Fruit fly (Drosophila melanogaster) whole organism, wandering third instar larva: ENCODE data around the gene VhaSFD.
A peak's percentile ranks its signal among the peaks of the same experiment; 100 is the strongest.

Source experiments
- Abd-B ChIP-seq: fragments of >200 bp; optimal IDR thresholded peaks from 2 replicates; lab custom pipeline; 2017; ENCODE audit warnings: missing biosample characterization, missing genetic modification characterization
- CG32264 ChIP-seq: fragments of 200-800 bp; sonication (Bioruptor generic); optimal IDR thresholded peaks from 2 replicates; lab custom pipeline; 2016; ENCODE audit warnings: missing biosample characterization, missing genetic modification characterization
- CG9705 ChIP-seq: fragments of 200-800 bp; sonication (Bioruptor generic); optimal IDR thresholded peaks from 2 replicates; lab custom pipeline; 2018; ENCODE audit warnings: missing biosample characterization, mild to moderate bottlenecking, missing genetic modification characterization
- CrebA ChIP-seq: fragments of 200-800 bp; sonication (Bioruptor generic); optimal IDR thresholded peaks from 2 replicates; lab custom pipeline; 2016; ENCODE audit warnings: missing biosample characterization, mild to moderate bottlenecking, missing genetic modification characterization, borderline replicate concordance
- Dfd ChIP-seq: fragments of >200 bp; optimal IDR thresholded peaks from 2 replicates; lab custom pipeline; 2017; ENCODE audit warnings: missing biosample characterization, missing genetic modification characterization
- Dif ChIP-seq: fragments of 200-275, 200-300 bp; sonication (Bioruptor generic); optimal IDR thresholded peaks from 2 replicates; lab custom pipeline; 2018; ENCODE audit warnings: missing biosample characterization, missing genetic modification characterization; ENCODE audit not compliant: partially characterized antibody
- GATAd ChIP-seq: sonication (Bioruptor generic); optimal IDR thresholded peaks from 2 replicates; lab custom pipeline; 2016; ENCODE audit warnings: missing biosample characterization, missing genetic modification characterization
- HLH106 ChIP-seq: fragments of 200-800 bp; optimal IDR thresholded peaks from 3 replicates; lab custom pipeline; 2019; ENCODE audit warnings: missing biosample characterization, mild to moderate bottlenecking, missing genetic modification characterization, moderate library complexity
- Hnf4 ChIP-seq: fragments of 200-800 bp; sonication (Bioruptor generic); optimal IDR thresholded peaks from 2 replicates; lab custom pipeline; 2016; ENCODE audit warnings: missing biosample characterization, mild to moderate bottlenecking, missing genetic modification characterization
- Hr83 ChIP-seq: fragments of 200-300 bp; sonication (Bioruptor generic); optimal IDR thresholded peaks from 2 replicates; lab custom pipeline; 2016; ENCODE audit warnings: missing biosample characterization, mild to moderate bottlenecking, missing genetic modification characterization, moderate library complexity; ENCODE audit not compliant: poor library complexity, severe bottlenecking
- Jra ChIP-seq: sonication (Bioruptor generic); optimal IDR thresholded peaks from 2 replicates; lab custom pipeline; 2016; ENCODE audit warnings: missing biosample characterization, missing genetic modification characterization
- Mio ChIP-seq: sonication (Bioruptor generic); optimal IDR thresholded peaks from 2 replicates; lab custom pipeline; 2016; ENCODE audit warnings: missing biosample characterization, missing genetic modification characterization
- N ChIP-seq: fragments of >200 bp; optimal IDR thresholded peaks from 2 replicates; lab custom pipeline; 2018; ENCODE audit warnings: missing biosample characterization, missing external identifiers, missing genetic modification characterization
- OdsH ChIP-seq: fragments of 200-800 bp; sonication (Bioruptor generic); optimal IDR thresholded peaks from 2 replicates; lab custom pipeline; 2016; ENCODE audit warnings: missing biosample characterization, mild to moderate bottlenecking, missing genetic modification characterization
- Rel ChIP-seq, 2 experiments: fragments of 200-800 bp; sonication (Bioruptor generic) in 1 of 2; optimal IDR thresholded peaks; 2 replicates in 1 of 2; 3 replicates in 1 of 2; lab custom pipeline; 2016 to 2019; ENCODE audit warnings: mild to moderate bottlenecking in 2 of 2, missing biosample characterization in 2 of 2, missing genetic modification characterization in 2 of 2, moderate library complexity in 1 of 2
- Sp1 ChIP-seq: fragments of 200-800 bp; sonication (Bioruptor generic); optimal IDR thresholded peaks from 3 replicates; lab custom pipeline; 2019; ENCODE audit warnings: missing biosample characterization, mild to moderate bottlenecking, missing genetic modification characterization, moderate library complexity
- Vsx2 ChIP-seq: fragments of 200-300, 225-300 bp; sonication (Bioruptor generic); optimal IDR thresholded peaks from 2 replicates; lab custom pipeline; 2018; ENCODE audit warnings: missing biosample characterization, missing genetic modification characterization; ENCODE audit not compliant: partially characterized antibody
- br ChIP-seq: fragments of 200-800 bp; sonication (Bioruptor generic); optimal IDR thresholded peaks from 2 replicates; lab custom pipeline; 2016; ENCODE audit warnings: missing biosample characterization, missing genetic modification characterization
- brk ChIP-seq: fragments of 200-800 bp; sonication (Bioruptor generic); optimal IDR thresholded peaks from 2 replicates; lab custom pipeline; 2016; ENCODE audit warnings: missing biosample characterization, mild to moderate bottlenecking, missing genetic modification characterization
- dl ChIP-seq, 2 experiments: fragments of 175-275, 200-275 bp in 1 of 2; fragments of 200-275 bp in 1 of 2; sonication (Bioruptor generic); optimal IDR thresholded peaks; lab custom pipeline; 2018; ENCODE audit warnings: mild to moderate bottlenecking in 2 of 2, missing biosample characterization in 2 of 2, missing genetic modification characterization in 2 of 2, moderate library complexity in 2 of 2; ENCODE audit not compliant: partially characterized antibody in 2 of 2, insufficient read depth in 1 of 2
- dmrt93B ChIP-seq: fragments of 200-800 bp; sonication (Bioruptor generic); optimal IDR thresholded peaks from 2 replicates; lab custom pipeline; 2018; ENCODE audit warnings: missing biosample characterization, mild to moderate bottlenecking, missing genetic modification characterization
- dsf ChIP-seq: sonication (Bioruptor generic); optimal IDR thresholded peaks from 2 replicates; lab custom pipeline; 2016; ENCODE audit warnings: missing biosample characterization, missing genetic modification characterization, borderline replicate concordance
- ey ChIP-seq: fragments of 200-800 bp; sonication (Bioruptor generic); optimal IDR thresholded peaks from 2 replicates; lab custom pipeline; 2016; ENCODE audit warnings: missing biosample characterization, missing genetic modification characterization
- foxo ChIP-seq, 2 experiments: fragments of 200-800 bp; sonication (Bioruptor generic); optimal IDR thresholded peaks; 2 replicates in 1 of 2; 3 replicates in 1 of 2; lab custom pipeline; 2016 to 2017; ENCODE audit warnings: missing biosample characterization in 2 of 2, missing genetic modification characterization in 2 of 2
- fru ChIP-seq: fragments of 200-800 bp; sonication (Bioruptor generic); optimal IDR thresholded peaks from 3 replicates; lab custom pipeline; 2016; ENCODE audit warnings: missing biosample characterization, mild to moderate bottlenecking, missing genetic modification characterization
- h ChIP-seq: fragments of 200-800 bp; sonication (Bioruptor generic); optimal IDR thresholded peaks from 3 replicates; lab custom pipeline; 2016; ENCODE audit warnings: missing biosample characterization, mild to moderate bottlenecking, missing genetic modification characterization
- jim ChIP-seq: fragments of 175-275, 200-325 bp; sonication (Bioruptor generic); optimal IDR thresholded peaks from 2 replicates; lab custom pipeline; 2016; ENCODE audit warnings: missing biosample characterization, mild to moderate bottlenecking, missing genetic modification characterization
- pan ChIP-seq: fragments of >200 bp; optimal IDR thresholded peaks from 2 replicates; lab custom pipeline; 2017
- psq ChIP-seq: fragments of 200-800 bp; sonication (Bioruptor generic); optimal IDR thresholded peaks from 3 replicates; lab custom pipeline; 2017; ENCODE audit warnings: missing biosample characterization, mild to moderate bottlenecking, missing genetic modification characterization, moderate library complexity
- rgr ChIP-seq: fragments of 200-800 bp; sonication (Bioruptor generic); optimal IDR thresholded peaks from 3 replicates; lab custom pipeline; 2016; ENCODE audit warnings: missing biosample characterization, mild to moderate bottlenecking, missing genetic modification characterization
- woc ChIP-seq: sonication (Bioruptor generic); optimal IDR thresholded peaks from 2 replicates; lab custom pipeline; 2016; ENCODE audit warnings: missing biosample characterization, mild to moderate bottlenecking, missing genetic modification characterization

Gene VhaSFD

DNA sequence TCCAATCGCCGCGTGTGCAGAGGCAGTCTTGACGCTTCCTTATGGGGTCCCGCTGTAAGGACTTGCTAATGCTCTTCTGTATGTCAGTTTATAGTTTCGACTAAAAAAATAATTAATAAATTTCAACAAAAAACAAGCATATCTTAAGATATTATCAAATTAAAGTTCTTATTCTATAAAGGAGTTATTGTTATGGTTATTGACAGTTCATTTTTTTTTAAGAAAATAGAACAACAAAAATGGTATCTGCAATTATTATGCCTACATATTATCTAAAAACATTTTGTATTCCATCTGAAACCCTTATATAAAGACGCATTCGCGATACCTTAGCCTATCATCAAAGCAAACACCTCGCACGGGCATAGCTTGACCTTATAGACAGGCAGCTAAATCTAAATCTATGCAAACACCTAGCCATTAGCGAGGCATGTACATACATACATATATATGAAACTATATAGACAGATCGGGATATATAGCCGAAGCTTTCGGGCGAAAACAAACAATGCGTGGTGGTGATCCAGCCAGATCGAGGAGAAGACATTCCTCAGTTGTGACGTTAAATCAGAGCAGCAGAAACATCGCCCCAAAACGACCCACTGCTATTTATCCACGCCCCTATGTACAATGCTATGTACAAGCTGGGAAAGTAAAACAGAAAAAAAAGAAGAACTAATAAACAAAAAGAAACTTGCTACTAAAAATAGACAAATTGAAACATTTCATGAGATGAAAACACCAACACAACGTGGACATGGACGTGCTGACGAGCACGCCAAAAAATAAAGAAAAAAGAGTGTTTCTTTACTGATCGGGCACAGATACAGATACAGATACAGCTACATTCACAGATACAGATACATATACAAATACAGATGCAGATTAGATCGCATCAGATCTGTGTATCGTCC lies 33.1 kb upstream of the VhaSFD start, which contains the start of gene ppk17:
ppk17 (minus strand) TSS at position 51 of the 914 bp plus-strand sequence.
- TF ChIP-seq fru (GFP tag; lab: Kevin White, UChicago): no peak

DNA sequence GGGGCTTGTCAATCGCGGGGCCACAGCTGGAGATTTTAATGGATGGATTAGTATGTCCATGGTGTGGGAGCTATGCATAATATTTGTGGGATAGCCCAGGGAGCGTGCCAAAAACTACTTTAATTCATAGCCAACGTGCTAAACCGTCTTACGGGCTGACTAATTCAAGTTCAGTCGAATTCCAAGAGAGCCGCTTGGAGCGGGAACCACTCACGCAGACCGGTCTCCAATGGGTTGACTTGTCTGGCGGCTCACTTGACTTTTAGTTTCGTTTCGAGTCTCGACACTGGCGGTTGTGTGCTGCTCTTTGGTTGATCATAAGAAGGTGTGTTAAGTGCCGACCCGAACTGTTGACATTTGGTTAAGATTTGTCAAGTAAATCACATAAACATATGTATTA lies 26.4 kb upstream of the VhaSFD start, which contains the start of gene yellow-b:
yellow-b (plus strand) TSS at position 263 of the 400 bp plus-strand sequence.
- TF ChIP-seq brk (GFP tag; lab: Kevin White, UChicago) (no peak), Dif (GFP tag; lab: Kevin White, UChicago) (peak; percentile 52)

DNA sequence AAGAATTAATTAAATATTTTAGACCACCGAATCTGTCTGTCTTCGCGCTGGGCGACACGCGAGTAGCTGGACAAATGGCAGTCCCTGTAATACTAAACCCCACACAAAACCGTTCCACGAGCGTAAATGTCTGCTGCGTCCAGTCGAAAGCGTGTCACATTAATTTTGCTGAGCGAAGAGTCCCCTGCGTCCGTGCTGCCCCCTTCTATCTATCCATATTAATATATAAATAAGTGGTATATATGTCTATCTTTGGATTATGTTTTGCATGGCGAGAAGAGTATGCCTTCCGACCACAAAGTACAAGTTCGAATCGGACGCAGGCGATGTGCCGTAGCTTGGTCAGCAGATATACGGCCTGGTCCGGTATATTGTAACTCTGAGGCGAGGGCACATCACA lies 24.7 kb upstream of the VhaSFD start:
- TF ChIP-seq br (GFP tag; lab: Kevin White, UChicago) (no peak), fru (GFP tag; lab: Kevin White, UChicago) (no peak), jim (GFP tag; lab: Kevin White, UChicago) (no peak), psq (GFP tag; lab: Kevin White, UChicago) (no peak), Hr83 (GFP tag; lab: Kevin White, UChicago) (no peak), Abd-B (GFP tag; lab: Kevin White, UChicago) (no peak), brk (GFP tag; lab: Kevin White, UChicago) (no peak), CG32264 (GFP tag; lab: Kevin White, UChicago) (no peak), woc (GFP tag; lab: Kevin White, UChicago) (no peak), ey (GFP tag; lab: Kevin White, UChicago) (no peak), Sp1 (no peak)
- TF ChIP-seq, all 38 proteins: peak for 0

DNA sequence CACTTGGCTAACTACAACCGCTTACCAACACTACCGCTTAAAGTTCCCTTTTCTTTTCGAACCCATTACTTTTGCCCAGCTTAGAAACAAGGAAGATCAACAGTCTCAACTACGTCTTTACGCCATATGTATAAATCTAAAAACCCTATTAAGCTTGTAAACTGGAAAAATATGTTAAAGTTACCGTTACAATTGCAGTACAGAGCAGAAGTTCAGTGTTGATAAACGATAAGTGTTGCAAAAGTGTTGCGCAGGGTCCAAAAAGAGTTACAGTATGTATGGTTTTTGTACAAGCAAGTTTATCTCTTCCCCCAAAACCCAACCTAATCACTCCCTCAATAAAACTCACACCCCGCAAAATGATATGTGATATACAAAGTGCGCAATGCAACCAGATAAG lies 19.5 kb upstream of the VhaSFD start:
- TF ChIP-seq HLH106 (tag; lab: Kevin White, UChicago) (no peak), dmrt93B (GFP tag; lab: Kevin White, UChicago) (no peak), pan (lab: Kevin White, UChicago) (no peak), Dif (GFP tag; lab: Kevin White, UChicago) (no peak), Dfd (no peak), Mio (no peak), Hr83 (GFP tag; lab: Kevin White, UChicago) (no peak), br (GFP tag; lab: Kevin White, UChicago) (no peak), fru (GFP tag; lab: Kevin White, UChicago) (no peak), CG32264 (GFP tag; lab: Kevin White, UChicago) (no peak), jim (GFP tag; lab: Kevin White, UChicago) (no peak), foxo (GFP tag; optimal IDR thresholded peaks at IDR 0.05; lab: Kevin White, UChicago) (no peak), rgr (GFP tag; lab: Kevin White, UChicago) (no peak), CrebA (GFP tag; lab: Kevin White, UChicago) (no peak), dsf (no peak), CG9705 (GFP tag; lab: Kevin White, UChicago) (no peak), Hnf4 (no peak)
- TF ChIP-seq, all 38 proteins: peak for 0

DNA sequence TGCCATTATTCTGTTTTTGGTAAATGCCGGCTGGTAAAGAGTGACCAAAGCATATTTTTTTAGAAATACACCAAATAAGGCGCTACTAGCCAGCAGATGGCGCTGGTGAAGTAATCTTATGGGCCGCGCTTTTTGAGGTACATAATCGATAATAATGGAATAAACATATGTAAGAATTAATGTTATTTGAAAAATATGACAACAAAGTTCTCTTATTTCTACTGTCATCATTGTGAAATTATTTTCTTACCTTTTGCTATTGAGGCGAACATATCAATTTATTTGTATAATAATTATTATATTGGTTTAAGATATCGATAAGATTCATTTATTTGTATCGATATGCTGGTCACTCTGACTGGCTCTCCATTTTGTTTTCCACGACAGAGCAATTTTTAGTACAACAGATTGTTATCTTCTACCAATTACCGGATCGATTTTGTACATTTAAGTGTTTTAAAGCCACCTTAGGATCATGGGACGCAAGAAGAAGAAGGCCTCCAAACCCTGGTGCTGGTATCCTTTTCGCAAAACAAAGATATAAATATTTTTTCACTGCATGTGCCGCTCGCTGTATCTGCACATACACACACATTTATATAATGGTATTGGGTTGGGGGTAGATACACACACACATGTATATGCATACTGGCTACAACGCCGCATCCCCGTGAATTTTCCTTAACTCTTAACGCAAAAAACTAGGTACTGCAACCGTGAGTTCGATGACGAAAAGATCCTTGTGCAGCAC lies 15.6 kb upstream of the VhaSFD start, which contains the start of the genes LSm7 and BuGZ:
LSm7 (minus strand) TSS at position 46 of the 751 bp plus-strand sequence.
BuGZ (plus strand) TSS at position 351 of the 751 bp plus-strand sequence.
- no peak for TF ChIP-seq Dif (GFP tag; lab: Kevin White, UChicago)

DNA sequence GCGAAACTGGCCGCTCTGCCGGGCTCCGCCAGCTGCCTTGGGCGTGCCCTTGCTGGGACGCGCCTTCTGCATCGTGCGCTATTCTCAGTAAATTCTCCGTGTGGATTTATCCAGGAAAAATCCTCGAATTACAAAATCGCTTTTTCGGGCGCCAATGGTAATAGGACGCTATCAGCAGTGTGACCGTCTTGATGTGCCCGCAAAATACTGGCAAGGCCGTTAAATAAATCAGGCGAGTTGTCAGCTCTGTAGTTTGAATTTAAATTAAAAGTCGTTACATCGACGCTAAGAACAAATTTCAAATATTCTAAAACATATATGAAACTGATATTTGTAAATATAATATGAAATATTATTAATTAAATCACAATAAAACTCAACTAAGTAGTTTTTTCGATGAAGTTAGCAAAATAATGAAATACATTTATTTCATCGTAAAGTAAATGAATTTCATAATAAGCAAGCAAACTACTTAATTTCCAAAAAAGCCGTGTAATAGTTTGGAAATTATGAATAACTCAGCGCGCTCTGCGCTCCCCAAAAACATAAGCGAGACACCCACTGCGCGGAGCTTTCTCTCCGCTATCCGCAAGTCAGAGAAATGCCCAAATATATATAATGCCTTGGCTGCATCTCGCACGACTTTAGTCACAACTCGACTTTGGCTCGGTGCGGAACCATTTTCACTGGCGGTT lies 10.7 kb upstream of the VhaSFD start, which contains the start of the genes glu and ChLD3:
glu (minus strand) TSS at position 183 of the 695 bp plus-strand sequence.
ChLD3 (plus strand) TSS at position 645 of the 695 bp plus-strand sequence.
- TF ChIP-seq Jra (GFP tag; lab: Kevin White, UChicago) (no peak), Vsx2 (GFP tag; lab: Kevin White, UChicago) (no peak), brk (GFP tag; lab: Kevin White, UChicago) (no peak), Dif (GFP tag; lab: Kevin White, UChicago) (no peak), jim (GFP tag; lab: Kevin White, UChicago) (no peak), OdsH (no peak), psq (GFP tag; lab: Kevin White, UChicago) (no peak), foxo (GFP tag; optimal IDR thresholded peaks at IDR 0.05; lab: Kevin White, UChicago) (no peak), HLH106 (tag; lab: Kevin White, UChicago) (no peak), dl (GFP tag; optimal IDR thresholded peaks at IDR 0.05; lab: Kevin White, UChicago; ENCODE audit: insufficient read depth in 1 of 2, partially characterized antibody in 2 of 2) (no peak), GATAd (GFP tag; lab: Kevin White, UChicago) (no peak), Rel (GFP tag; optimal IDR thresholded peaks at IDR 0.05; lab: Kevin White, UChicago) (no peak), Rel (tag; optimal IDR thresholded peaks at IDR 0.05; lab: Kevin White, UChicago) (no peak), CrebA (GFP tag; lab: Kevin White, UChicago) (no peak), h (GFP tag; lab: Kevin White, UChicago) (no peak), Abd-B (GFP tag; lab: Kevin White, UChicago) (no peak), Mio (no peak), N (GFP tag; lab: Kevin White, UChicago) (no peak), dsf (no peak)
